Worm (Caenorhabditis elegans) whole organism, dauer: Measurements from ENCODE around the gene mett-10.

Source experiments
- unc-62 ChIP-seq: sonication (generic microtip); optimal IDR thresholded peaks from 2 replicates; lab custom pipeline; 2017; ENCODE audit warnings: missing biosample characterization, missing genetic modification reagents, missing genetic modification characterization

Gene mett-10

ce11 chrIII:10114662-10115061 lies at the start of gene mett-10, which contains the start of gene ZK1128.1:
mett-10 (plus strand) TSS chrIII:10115036.
ZK1128.1 (minus strand) TSS chrIII:10114760.
- TF ChIP-seq unc-62 (GFP tag; lab: Kevin White, UChicago) = no peak

- no peak for TF ChIP-seq unc-62 (GFP tag; lab: Kevin White, UChicago)
Observed at ce11 chrIII:10069278-10069677, 45.6 kb upstream of the mett-10 start, which contains the start of gene T16G12.6. T16G12.6 (plus strand) TSS chrIII:10069578.

DNA sequence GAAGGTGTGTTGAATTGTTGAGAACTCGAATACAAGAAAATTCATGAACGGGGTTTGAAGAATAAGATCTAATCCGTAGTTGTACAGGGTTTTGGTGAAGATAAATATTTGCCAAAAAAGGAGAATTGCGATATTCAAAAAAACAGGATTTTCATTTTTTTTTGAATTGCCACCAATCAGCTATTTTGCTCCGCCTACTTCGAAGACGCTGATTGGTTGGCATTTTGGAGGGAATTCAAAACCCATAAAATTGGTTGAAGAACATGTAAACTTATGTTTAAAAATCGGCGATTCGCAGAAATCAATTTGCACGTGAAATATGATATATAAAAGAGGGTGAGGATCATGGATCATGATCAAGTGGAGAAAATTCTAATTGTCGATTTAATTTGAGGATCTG lies 38.8 kb upstream of the mett-10 start:
- TF ChIP-seq unc-62 (GFP tag; lab: Kevin White, UChicago) = no peak

DNA sequence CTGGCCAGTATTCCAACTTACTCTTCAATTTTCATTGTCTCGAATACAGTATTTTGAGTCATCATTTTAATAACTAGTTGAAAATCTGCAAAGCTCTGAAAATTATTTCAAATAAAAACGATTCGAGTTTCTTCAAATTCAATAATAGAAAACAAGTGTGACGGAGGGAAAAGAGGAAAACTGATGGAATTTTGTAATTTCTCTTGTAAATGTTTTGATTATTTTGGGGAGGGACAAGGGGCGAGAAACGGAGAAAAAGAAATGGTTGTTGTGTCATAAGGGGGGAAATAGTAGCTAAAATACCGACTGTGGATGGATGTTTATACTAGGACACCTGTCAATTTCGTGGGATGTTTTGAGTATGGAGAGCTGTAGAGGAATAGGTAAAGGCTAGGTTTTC lies 36.7 kb upstream of the mett-10 start, which contains the start of gene T16G12.9:
Gene T16G12.9 (minus strand): TSS at position 101 of the 400 bp plus-strand sequence.
- no peak for TF ChIP-seq unc-62 (GFP tag; lab: Kevin White, UChicago)

DNA sequence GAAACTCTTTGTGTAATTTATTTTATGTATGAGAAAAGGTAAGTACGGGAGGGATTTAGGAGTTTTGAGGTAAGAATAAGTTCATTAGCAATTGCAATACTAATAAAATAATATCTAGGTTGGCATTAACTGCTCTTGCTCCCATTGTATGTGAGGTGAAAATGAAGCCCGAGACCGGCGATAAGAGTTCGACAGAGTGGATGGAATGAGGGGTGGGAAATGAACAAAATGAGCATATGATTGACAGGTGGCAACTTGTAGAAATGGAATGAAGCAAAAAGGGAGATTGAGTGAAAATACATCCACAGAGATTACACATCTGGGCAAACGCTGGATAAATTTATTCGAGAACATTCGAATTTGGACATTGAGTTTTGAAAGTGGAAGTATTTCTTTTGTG lies 36.1 kb upstream of the mett-10 start:
- TF ChIP-seq unc-62 (GFP tag; lab: Kevin White, UChicago) = no peak

- TF ChIP-seq unc-62 (GFP tag; lab: Kevin White, UChicago) = no peak
Observed at ce11 chrIII:10083242-10083641, 31.6 kb upstream of the mett-10 start, which contains the start of gene T16H12.3. T16H12.3 (minus strand) TSS chrIII:10083292.

ce11 chrIII:10085103-10085502 lies 29.7 kb upstream of the mett-10 start, which contains the start of gene T16H12.13:
T16H12.13 (plus strand) TSS chrIII:10085403.
- TF ChIP-seq unc-62 (GFP tag; lab: Kevin White, UChicago) = no peak

DNA sequence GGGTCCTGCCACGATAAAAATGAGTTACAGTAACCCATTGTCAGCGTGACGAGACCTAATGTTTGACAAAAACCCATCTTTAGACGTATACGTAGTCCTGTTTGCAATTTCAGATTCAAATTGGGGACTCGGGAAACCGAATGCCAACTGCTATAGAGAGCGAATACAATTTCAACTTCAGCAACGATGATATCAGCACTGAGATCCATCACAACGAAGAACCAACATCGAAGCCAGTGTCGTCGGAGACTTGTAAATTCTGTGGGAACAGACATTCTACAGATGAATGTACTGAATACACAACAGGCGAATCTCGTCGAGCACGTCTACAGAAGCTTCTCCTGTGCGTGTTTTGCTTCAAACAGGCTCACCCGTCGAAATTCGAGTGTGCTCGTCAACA lies 29.3 kb upstream of the mett-10 start:
- no peak for TF ChIP-seq unc-62 (GFP tag; lab: Kevin White, UChicago)

ce11 chrIII:10085983-10086382 lies 28.9 kb upstream of the mett-10 start, which contains the start of gene T16H12.2:
T16H12.2 (plus strand) TSS chrIII:10086283.
- TF ChIP-seq unc-62 (GFP tag; lab: Kevin White, UChicago) = no peak

DNA sequence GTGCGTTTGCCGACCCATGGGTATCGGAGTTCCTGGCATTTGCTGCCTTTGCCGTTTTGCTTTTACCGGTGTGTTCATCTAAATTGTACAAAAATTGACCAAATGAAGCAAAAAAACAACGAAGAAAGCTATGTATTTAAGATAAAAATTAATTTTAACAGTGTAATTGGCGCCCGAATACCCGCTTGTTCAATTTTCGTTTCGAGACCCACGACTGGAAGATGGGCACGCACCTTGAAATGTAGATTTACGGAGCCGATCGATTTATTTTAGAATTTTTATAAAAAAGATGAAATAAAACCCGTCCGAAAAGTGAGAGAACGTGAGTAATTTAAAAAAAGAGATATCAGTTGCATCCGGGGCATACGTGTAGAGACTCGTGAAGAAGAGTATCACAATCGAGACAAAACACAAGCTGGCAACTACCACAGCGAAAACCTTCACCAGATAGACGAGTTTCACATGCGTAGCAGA lies 26.3 kb upstream of the mett-10 start, which contains the start of gene hal-2:
Gene hal-2 (minus strand): TSS at position 424 of the 474 bp plus-strand sequence.
- TF ChIP-seq unc-62 (GFP tag; lab: Kevin White, UChicago) = no peak

DNA sequence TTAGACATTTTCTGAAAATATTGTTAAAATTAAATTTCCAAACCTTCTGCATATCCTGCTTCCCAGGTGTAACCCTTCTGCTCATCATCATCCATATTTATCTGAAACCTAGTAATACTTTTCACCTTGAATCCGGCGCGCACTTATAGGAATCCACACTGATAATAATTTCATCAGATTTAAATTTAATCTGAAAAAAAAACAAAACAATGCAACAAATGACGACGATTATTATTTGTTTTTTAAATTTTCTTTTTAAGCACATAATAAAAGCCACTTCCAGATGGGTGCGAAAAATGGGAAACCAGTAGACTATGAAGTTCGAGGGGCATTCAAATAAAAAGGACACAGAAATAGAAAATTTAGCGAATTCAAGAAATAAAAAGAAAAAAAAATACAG lies 24.2 kb upstream of the mett-10 start, which contains the start of gene gtf-2H2C:
Gene gtf-2H2C (minus strand): TSS at position 101 of the 400 bp plus-strand sequence.
- no peak for TF ChIP-seq unc-62 (GFP tag; lab: Kevin White, UChicago)

DNA sequence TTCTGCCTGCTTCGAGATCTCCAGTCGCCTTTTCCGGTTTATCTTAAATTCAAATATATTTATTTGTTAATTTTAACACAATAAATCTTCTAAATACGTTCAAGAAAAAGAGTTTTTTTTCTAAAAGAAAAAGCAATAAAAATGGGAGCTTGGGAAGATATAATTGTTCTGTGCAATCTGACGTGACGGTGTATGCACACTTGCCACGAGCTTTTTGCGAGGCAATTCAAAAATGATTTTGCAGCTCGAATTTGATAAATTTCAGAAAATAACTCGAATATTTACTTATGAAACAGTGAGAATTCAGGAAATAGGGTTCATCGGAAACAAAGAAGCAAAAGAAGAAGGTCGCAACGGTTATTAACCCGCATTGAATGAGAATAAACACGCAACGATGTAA lies 21.7 kb upstream of the mett-10 start:
- TF ChIP-seq unc-62 (GFP tag; lab: Kevin White, UChicago) = no peak

DNA sequence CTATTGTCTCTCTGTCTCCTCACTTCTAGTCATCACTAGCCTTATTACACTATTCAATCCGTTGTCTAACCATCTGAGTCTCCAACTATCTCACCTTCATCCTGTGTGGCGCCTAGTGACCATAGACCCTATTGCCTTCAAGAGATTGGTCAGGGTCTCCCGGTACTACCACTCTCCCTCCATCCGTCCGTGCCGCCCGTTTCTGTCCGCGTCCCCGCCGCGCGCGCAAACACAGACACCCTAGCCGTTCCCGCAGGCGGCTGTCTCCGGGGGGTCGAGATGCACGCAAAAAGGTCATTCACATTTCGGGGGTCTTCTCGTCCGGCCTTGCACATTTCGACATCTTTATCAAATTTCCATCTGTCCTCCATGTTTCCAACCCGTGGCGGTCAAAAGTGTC lies 20.3 kb upstream of the mett-10 start:
- no peak for TF ChIP-seq unc-62 (GFP tag; lab: Kevin White, UChicago)

DNA sequence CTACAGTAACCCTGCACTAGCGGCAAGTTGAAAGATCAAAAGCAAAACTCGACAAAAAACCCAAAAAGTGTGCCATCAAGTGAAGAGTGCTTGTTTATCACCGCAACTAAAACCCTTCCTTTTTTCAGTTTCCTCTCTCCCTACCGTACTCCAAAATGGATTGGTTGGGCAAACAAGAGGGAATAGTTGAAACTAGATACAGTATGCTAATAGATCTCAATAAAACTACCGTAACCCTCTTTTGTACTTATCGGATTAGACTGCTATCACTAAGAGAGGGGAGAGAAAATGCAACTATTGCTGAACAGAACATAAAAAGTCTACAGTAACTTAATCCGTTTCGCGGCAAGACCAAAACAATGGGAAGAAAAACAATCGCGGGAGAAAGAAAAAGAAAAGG lies 19.5 kb upstream of the mett-10 start:
- no peak for TF ChIP-seq unc-62 (GFP tag; lab: Kevin White, UChicago)

DNA sequence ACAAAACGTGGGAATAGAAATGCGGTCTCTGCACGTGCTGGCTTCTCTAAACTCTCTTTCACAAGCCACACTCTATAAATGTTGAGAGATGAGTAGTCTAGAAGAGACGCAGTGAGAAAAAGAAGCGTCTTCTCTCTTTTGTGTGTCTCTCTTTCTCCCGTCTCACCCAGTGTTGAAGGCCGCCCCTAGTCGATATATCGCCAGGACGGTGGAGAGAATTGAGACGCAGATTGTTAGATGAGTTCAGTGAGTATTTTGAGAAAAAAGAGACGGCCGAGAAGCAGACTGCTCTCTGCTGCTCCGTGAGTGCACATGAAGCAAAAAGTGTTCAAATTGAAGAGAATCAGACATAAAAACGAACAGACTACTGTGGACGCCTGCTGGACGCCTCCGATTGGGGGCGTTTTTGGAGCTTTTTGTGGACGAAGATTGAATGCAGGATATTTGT lies 18.3 kb upstream of the mett-10 start:
- no peak for TF ChIP-seq unc-62 (GFP tag; lab: Kevin White, UChicago)

DNA sequence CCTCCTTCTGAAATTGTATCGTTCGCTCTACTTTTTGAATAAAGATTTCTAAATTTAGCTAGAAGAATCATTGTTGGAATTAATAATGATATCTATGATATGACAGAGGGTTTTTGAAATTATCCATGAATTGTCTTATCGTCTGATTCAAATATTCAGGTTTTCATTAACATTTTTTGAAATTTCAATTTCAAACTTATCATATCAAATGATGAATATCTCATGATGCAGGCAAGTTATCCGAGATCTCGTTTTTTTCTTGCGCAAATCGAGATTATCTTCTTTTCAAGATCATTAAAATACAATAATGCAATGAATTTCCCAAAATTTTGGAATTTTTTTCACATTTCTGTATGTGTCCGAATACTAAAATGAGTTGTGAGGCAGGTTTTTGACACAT lies 16.9 kb upstream of the mett-10 start, which contains the start of gene spop-1:
Gene spop-1 (minus strand): TSS at position 101 of the 400 bp plus-strand sequence.
- TF ChIP-seq unc-62 (GFP tag; lab: Kevin White, UChicago) = no peak

ce11 chrIII:10101352-10101751 lies 13.5 kb upstream of the mett-10 start, which contains the start of gene kel-10:
kel-10 (minus strand) TSS chrIII:10101452.
- TF ChIP-seq unc-62 (GFP tag; lab: Kevin White, UChicago) = no peak
